Worm (Caenorhabditis elegans) whole organism, L2 larva: ENCODE results near the gene F44G4.6.

ENCODE experiments used
- nhr-12 ChIP-seq: fragments of 150-350 bp; optimal IDR thresholded peaks from 2 replicates; lab custom pipeline; 2014; ENCODE audit warnings: missing biosample characterization, missing genetic modification characterization
- snpc-4 ChIP-seq: fragments of 150-350 bp; optimal IDR thresholded peaks from 2 replicates; lab custom pipeline; 2014; ENCODE audit warnings: missing biosample characterization, missing genetic modification characterization

DNA sequence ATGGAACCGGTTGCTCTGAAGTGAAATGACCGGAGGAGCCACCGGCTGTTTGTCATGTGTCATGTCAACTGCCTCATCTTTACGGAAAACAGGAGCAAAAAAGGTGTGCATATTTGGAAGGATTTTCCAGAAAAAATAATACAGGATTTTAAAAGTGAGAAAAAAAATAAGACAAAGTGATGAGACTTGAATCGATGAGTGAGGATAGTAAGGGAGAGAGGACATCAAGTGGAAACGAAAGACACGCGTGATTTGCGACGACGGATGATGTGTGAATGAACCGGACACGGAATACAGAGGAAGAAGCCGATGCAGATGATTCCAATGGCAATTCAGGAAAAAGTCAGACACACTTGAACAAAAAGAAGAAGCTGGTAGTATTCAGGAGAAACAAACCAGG lies 22.7 kb upstream of the F44G4.6 start:
- TF ChIP-seq nhr-12 (no peak), snpc-4 (tag; lab: Kevin White, UChicago) (no peak)
